Fruit fly (Drosophila melanogaster) Kc167 (cell line): ENCODE results near the gene grn.

Source experiments
- Myc ChIP-seq: fragments of >200 bp; optimal IDR thresholded peaks from 2 replicates; lab custom pipeline; 2017; ENCODE audit warnings: missing external identifiers
- Sin3A ChIP-seq: fragments of >200 bp; optimal IDR thresholded peaks from 2 replicates; lab custom pipeline; 2018; ENCODE audit warnings: missing external identifiers
- h ChIP-seq: fragments of >200 bp; optimal IDR thresholded peaks from 3 replicates; lab custom pipeline; 2018; ENCODE audit warnings: missing external identifiers
- psq ChIP-seq: fragments of >200 bp; optimal IDR thresholded peaks from 2 replicates; lab custom pipeline; 2017; ENCODE audit warnings: missing external identifiers
- ttk ChIP-seq: sonication (Bioruptor generic); optimal IDR thresholded peaks from 2 replicates; lab custom pipeline; 2017; ENCODE audit warnings: missing external identifiers

DNA sequence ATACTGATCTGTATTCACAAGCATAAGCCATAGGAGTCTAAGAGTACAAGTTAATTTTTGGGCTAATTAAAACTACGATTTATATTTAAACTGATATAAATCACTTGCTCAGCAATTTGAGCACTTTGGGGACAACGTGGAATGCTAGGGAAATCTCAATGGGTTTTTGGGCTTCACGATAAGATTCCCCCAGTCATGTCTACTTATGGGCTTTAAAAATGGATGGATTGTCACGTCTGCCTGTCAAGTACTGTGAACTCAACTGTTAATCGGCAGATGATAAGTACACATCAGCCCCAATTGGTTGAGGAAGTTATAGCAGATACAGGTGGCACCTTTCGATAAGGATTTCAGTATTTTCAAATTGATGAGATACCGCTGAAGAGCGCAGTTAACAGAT lies 2.3 kb upstream of the grn start:
- TF ChIP-seq h (lab: Kevin White, UChicago): no peak
- no peak for TF ChIP-seq Sin3A
- no peak for TF ChIP-seq psq (lab: Kevin White, UChicago)
- TF ChIP-seq Myc: no peak
- TF ChIP-seq ttk (lab: Kevin White, UChicago): no peak
